Worm (Caenorhabditis elegans): Measurements from ENCODE around the gene T01H10.11.

ce11 chrX:12164943-12165342 is 41.7 kb downstream of the T01H10.11 start:
- no peak for TF ChIP-seq skn-1 (tag; optimal IDR thresholded peaks at IDR 0.05)
- no peak for TF ChIP-seq unc-39 (tag; optimal IDR thresholded peaks at IDR 0.05)
- TF ChIP-seq elt-3 (tag; optimal IDR thresholded peaks at IDR 0.05) = no peak
- no peak for TF ChIP-seq ceh-82 (tag; optimal IDR thresholded peaks at IDR 0.05)
- TF ChIP-seq fkh-10 (GFP tag; optimal IDR thresholded peaks at IDR 0.05) = no peak
- TF ChIP-seq ztf-4 (tag; optimal IDR thresholded peaks at IDR 0.05) = no peak
- TF ChIP-seq pqm-1 (tag; optimal IDR thresholded peaks at IDR 0.05) = no peak
- TF ChIP-seq ztf-11 (tag; optimal IDR thresholded peaks at IDR 0.05) = no peak
- no peak for TF ChIP-seq lin-39 (tag; optimal IDR thresholded peaks at IDR 0.05)
